Worm (Caenorhabditis elegans) whole organism, young adult: ENCODE data around the gene gpa-10.

Source experiments
- B0019.2 ChIP-seq: fragments of 200-800 bp; sonication (Bioruptor generic); conservative IDR thresholded peaks from 2 replicates; pipeline ENCODE4 v1.3.6; 2022; ENCODE audit warnings: missing genetic modification reagents, missing genetic modification characterization, missing compliant biosample characterization
- F57A8.1 ChIP-seq: fragments of 200-800 bp; sonication (Bioruptor generic); optimal IDR thresholded peaks from 2 replicates; lab custom pipeline; 2018; ENCODE audit warnings: mild to moderate bottlenecking, missing genetic modification characterization, moderate library complexity, missing compliant biosample characterization
- F57C9.4 ChIP-seq: sonication (generic microtip); optimal IDR thresholded peaks from 2 replicates; lab custom pipeline; 2017; ENCODE audit warnings: mild to moderate bottlenecking, missing genetic modification characterization, missing compliant biosample characterization
- K11D2.4 ChIP-seq: fragments of 200-800 bp; sonication (Bioruptor generic); IDR thresholded peaks from 2 replicates; pipeline ENCODE4 v1.3.6; 2022; ENCODE audit warnings: missing genetic modification reagents, missing genetic modification characterization, missing compliant biosample characterization
- K12H6.12 ChIP-seq: fragments of 200-800 bp; sonication (Bioruptor generic); optimal IDR thresholded peaks from 2 replicates; lab custom pipeline; 2018; ENCODE audit warnings: mild to moderate bottlenecking, missing genetic modification characterization, missing compliant biosample characterization
- Y53F4B.3 ChIP-seq: fragments of 200-800 bp; sonication (Bioruptor generic); IDR thresholded peaks from 2 replicates; pipeline ENCODE4 v1.3.6; 2022; ENCODE audit warnings: missing genetic modification reagents, missing genetic modification characterization, missing compliant biosample characterization
- Y79H2A.3 ChIP-seq: fragments of 200-800 bp; sonication (Bioruptor generic); conservative IDR thresholded peaks from 2 replicates; pipeline ENCODE4 v1.3.6; 2022; ENCODE audit warnings: missing genetic modification reagents, missing genetic modification characterization, missing compliant biosample characterization
- atf-7 ChIP-seq: sonication (generic microtip); optimal IDR thresholded peaks from 2 replicates; lab custom pipeline; 2017; ENCODE audit warnings: mild to moderate bottlenecking, missing genetic modification characterization, missing compliant biosample characterization
- athp-1 ChIP-seq: sonication (generic microtip); optimal IDR thresholded peaks from 2 replicates; lab custom pipeline; 2017; ENCODE audit warnings: mild to moderate bottlenecking, missing genetic modification characterization, missing compliant biosample characterization
- cebp-1 ChIP-seq, 2 experiments: fragments of 200-800 bp in 1 of 2; sonication (Bioruptor generic) in 1 of 2; sonication (generic microtip) in 1 of 2; IDR thresholded peaks in 1 of 2; optimal IDR thresholded peaks in 1 of 2; 2 replicates each; pipeline versions ENCODE4 v1.3.6 to Lab custom; 2017 to 2022; ENCODE audit warnings: missing compliant biosample characterization in 2 of 2, missing genetic modification characterization in 2 of 2, mild to moderate bottlenecking in 1 of 2, missing genetic modification reagents in 1 of 2, moderate library complexity in 1 of 2
- ceh-91 ChIP-seq: fragments of 200-800 bp; sonication (Bioruptor generic); IDR thresholded peaks from 2 replicates; pipeline ENCODE4 v1.3.6; 2022; ENCODE audit warnings: missing genetic modification reagents, missing genetic modification characterization, missing compliant biosample characterization
- dox-1 ChIP-seq: fragments of 200-800 bp; sonication (Bioruptor generic); IDR thresholded peaks from 2 replicates; pipeline ENCODE4 v1.3.6; 2022; ENCODE audit warnings: missing genetic modification reagents, missing genetic modification characterization, missing compliant biosample characterization
- ekl-4 ChIP-seq: fragments of 200-800 bp; sonication (Bioruptor generic); IDR thresholded peaks from 2 replicates; pipeline ENCODE4 v1.3.6; 2022; ENCODE audit warnings: missing genetic modification reagents, missing genetic modification characterization, missing compliant biosample characterization
- ets-4 ChIP-seq: fragments of 200-800 bp; sonication (Bioruptor generic); optimal IDR thresholded peaks from 2 replicates; lab custom pipeline; 2018; ENCODE audit warnings: mild to moderate bottlenecking, missing genetic modification characterization, missing compliant biosample characterization
- gei-17 ChIP-seq: fragments of 200-800 bp; sonication (Bioruptor generic); optimal IDR thresholded peaks from 2 replicates; lab custom pipeline; 2018; ENCODE audit warnings: mild to moderate bottlenecking, missing genetic modification characterization, missing compliant biosample characterization
- hlh-26 ChIP-seq: fragments of 200-800 bp; sonication (Bioruptor generic); conservative IDR thresholded peaks from 2 replicates; pipeline ENCODE4 v1.3.6; 2022; ENCODE audit warnings: missing genetic modification reagents, missing genetic modification characterization, missing compliant biosample characterization
- hmg-20 ChIP-seq: fragments of 200-800 bp; sonication (Bioruptor generic); IDR thresholded peaks from 2 replicates; pipeline ENCODE4 v1.3.6; 2022; ENCODE audit warnings: missing genetic modification reagents, missing genetic modification characterization, missing compliant biosample characterization
- lag-1 ChIP-seq: fragments of 200-800 bp; sonication (Bioruptor generic); IDR thresholded peaks from 2 replicates; pipeline ENCODE4 v1.3.6; 2022; ENCODE audit warnings: missing genetic modification reagents, missing genetic modification characterization, missing compliant biosample characterization
- let-526 ChIP-seq: fragments of 200-800 bp; sonication (Bioruptor generic); IDR thresholded peaks from 2 replicates; pipeline ENCODE4 v1.3.6; 2022; ENCODE audit warnings: missing genetic modification reagents, missing genetic modification characterization, missing compliant biosample characterization
- lir-1 ChIP-seq: fragments of 200-800 bp; sonication (Bioruptor generic); conservative IDR thresholded peaks from 2 replicates; pipeline ENCODE4 v1.3.6; 2022; ENCODE audit warnings: missing genetic modification reagents, missing genetic modification characterization, missing compliant biosample characterization
- madf-10 ChIP-seq: sonication (generic microtip); optimal IDR thresholded peaks from 2 replicates; lab custom pipeline; 2016; ENCODE audit warnings: mild to moderate bottlenecking, missing genetic modification characterization, missing compliant biosample characterization
- madf-3 ChIP-seq: fragments of 200-800 bp; sonication (Bioruptor generic); IDR thresholded peaks from 2 replicates; pipeline ENCODE4 v1.3.6; 2022; ENCODE audit warnings: missing genetic modification reagents, missing genetic modification characterization, missing compliant biosample characterization
- madf-8 ChIP-seq: fragments of 200-800 bp; sonication (Bioruptor generic); conservative IDR thresholded peaks from 2 replicates; pipeline ENCODE4 v1.3.6; 2022; ENCODE audit warnings: missing genetic modification reagents, missing genetic modification characterization, missing compliant biosample characterization
- nhr-179 ChIP-seq: sonication (generic microtip); optimal IDR thresholded peaks from 2 replicates; lab custom pipeline; 2016; ENCODE audit warnings: mild to moderate bottlenecking, missing genetic modification characterization, missing compliant biosample characterization
- nhr-80 ChIP-seq: sonication (generic microtip); optimal IDR thresholded peaks from 2 replicates; lab custom pipeline; 2016; ENCODE audit warnings: missing genetic modification characterization, missing compliant biosample characterization
- rec-8 ChIP-seq, 2 experiments: sonication (generic microtip); optimal IDR thresholded peaks; 2 replicates each; lab custom pipeline; 2016; ENCODE audit warnings: mild to moderate bottlenecking in 2 of 2, missing genetic modification characterization in 2 of 2, missing genetic modification reagents in 2 of 2, missing genotype in 2 of 2, missing biosample characterization in 1 of 2, missing compliant biosample characterization in 1 of 2, moderate library complexity in 1 of 2
- sea-2 ChIP-seq: fragments of 200-800 bp; sonication (Bioruptor generic); IDR thresholded peaks from 2 replicates; pipeline ENCODE4 v1.3.6; 2022; ENCODE audit warnings: missing genetic modification characterization, missing compliant biosample characterization
- snpc-3.4 ChIP-seq: sonication (generic microtip); optimal IDR thresholded peaks from 2 replicates; lab custom pipeline; 2017; ENCODE audit warnings: missing genetic modification characterization, mild to moderate bottlenecking, missing compliant biosample characterization, antibody characterized with exemption, moderate library complexity, missing genotype, missing genetic modification reagents
- somi-1 ChIP-seq: fragments of 200-800 bp; sonication (Bioruptor generic); optimal IDR thresholded peaks from 2 replicates; lab custom pipeline; 2018; ENCODE audit warnings: mild to moderate bottlenecking, missing genetic modification characterization, missing compliant biosample characterization
- tbp1 ChIP-seq: fragments of 200-800 bp; sonication (Bioruptor generic); optimal IDR thresholded peaks from 2 replicates; lab custom pipeline; 2018; ENCODE audit warnings: mild to moderate bottlenecking, missing genetic modification characterization, missing compliant biosample characterization
- unc-130 ChIP-seq: sonication (generic microtip); optimal IDR thresholded peaks from 2 replicates; lab custom pipeline; 2016; ENCODE audit warnings: missing genetic modification reagents, missing genetic modification characterization, missing compliant biosample characterization
- xnd-1 ChIP-seq: sonication (generic microtip); optimal IDR thresholded peaks from 2 replicates; lab custom pipeline; 2016; ENCODE audit warnings: missing genotype, missing genetic modification reagents, missing genetic modification characterization, missing compliant biosample characterization
- ztf-18 ChIP-seq: sonication (generic microtip); optimal IDR thresholded peaks from 2 replicates; lab custom pipeline; 2016; ENCODE audit warnings: missing genotype, mild to moderate bottlenecking, missing genetic modification characterization, missing compliant biosample characterization
- ztf-22 ChIP-seq: fragments of 200-800 bp; sonication (Bioruptor generic); optimal IDR thresholded peaks from 2 replicates; lab custom pipeline; 2018; ENCODE audit warnings: mild to moderate bottlenecking, missing genetic modification characterization, moderate library complexity, missing compliant biosample characterization
- ztf-26 ChIP-seq: sonication (generic microtip); optimal IDR thresholded peaks from 2 replicates; lab custom pipeline; 2017; ENCODE audit warnings: missing genetic modification characterization, missing compliant biosample characterization
- ztf-28 ChIP-seq: fragments of 200-800 bp; sonication (Bioruptor generic); IDR thresholded peaks from 2 replicates; pipeline ENCODE4 v1.3.6; 2022; ENCODE audit warnings: missing genetic modification reagents, missing genetic modification characterization, missing compliant biosample characterization
- ztf-3 ChIP-seq: fragments of 200-800 bp; sonication (Bioruptor generic); optimal IDR thresholded peaks from 2 replicates; lab custom pipeline; 2018; ENCODE audit warnings: mild to moderate bottlenecking, missing genetic modification characterization, missing compliant biosample characterization

The gpa-10 gene

DNA sequence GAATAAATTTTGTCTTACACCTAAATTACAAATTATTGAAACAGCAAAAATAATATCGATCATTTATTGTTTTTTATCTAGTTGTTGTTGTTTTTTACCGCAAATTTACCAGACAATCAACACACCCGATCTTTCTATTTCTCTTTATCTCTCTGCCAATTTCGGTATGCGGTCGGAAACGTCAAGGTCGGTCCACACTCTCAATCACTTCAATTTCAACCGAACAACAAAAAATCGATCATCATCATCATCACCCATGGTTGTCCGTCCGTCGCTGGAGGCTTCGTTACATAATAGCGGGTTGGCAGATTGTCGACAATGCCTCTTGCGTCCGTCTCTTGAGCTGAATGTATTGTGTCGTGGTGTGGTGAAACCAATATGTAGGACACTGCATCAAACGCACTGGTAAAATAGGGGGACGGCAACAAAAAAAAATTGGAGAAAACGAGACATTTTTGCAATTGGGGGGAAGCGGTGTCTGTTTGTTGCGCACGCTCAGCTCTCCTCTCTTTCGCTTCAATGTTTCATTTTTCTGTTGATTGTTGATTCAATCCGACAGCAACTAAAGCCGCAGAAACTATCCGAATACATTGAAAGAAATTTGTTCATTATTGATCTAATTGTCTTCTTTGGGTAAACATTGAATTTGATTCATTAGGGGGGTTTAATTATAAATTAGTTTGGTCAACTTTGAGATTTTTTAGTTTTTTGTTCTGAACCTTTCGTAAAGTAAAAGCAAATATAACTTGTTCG is 22.3 kb upstream of the gpa-10 start:
- TF ChIP-seq cebp-1 (GFP tag; IDR thresholded peaks at IDR 0.05; lab: Robert Waterston, UW) (no peak), cebp-1 (tag; optimal IDR thresholded peaks at IDR 0.05; lab: Kevin White, UChicago) (peak; percentile 17), sea-2 (no peak)

DNA sequence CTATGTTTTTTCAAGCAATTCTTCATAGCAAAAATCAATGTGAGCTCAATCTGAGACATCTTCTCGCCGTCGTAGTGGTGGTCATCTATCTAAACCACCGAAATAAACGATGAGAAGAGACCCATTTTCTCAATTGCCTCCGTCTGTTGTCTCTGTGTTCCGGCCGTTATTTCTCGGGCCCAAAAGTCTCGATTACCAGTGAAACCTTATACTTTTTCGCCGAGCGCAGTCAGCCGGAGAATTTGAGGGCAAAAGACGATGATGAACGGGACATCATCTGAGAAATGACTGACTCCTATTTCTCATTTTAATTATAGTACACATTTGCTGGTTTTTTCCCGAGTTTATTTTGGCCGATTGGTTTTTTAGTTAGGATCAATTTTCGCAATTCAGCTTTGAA is 21.2 kb upstream of the gpa-10 start:
- TF ChIP-seq madf-8 (GFP tag; lab: Robert Waterston, UW) (no peak), ztf-26 (tag; lab: Kevin White, UChicago) (no peak), ets-4 (GFP tag; lab: Kevin White, UChicago) (no peak), unc-130 (GFP tag; lab: Kevin White, UChicago) (no peak), xnd-1 (tag; lab: Kevin White, UChicago) (no peak), Y79H2A.3 (GFP tag; lab: Robert Waterston, UW) (no peak), madf-3 (GFP tag; lab: Robert Waterston, UW) (no peak), gei-17 (no peak), let-526 (GFP tag; lab: Robert Waterston, UW) (no peak), hmg-20 (GFP tag; lab: Robert Waterston, UW) (no peak), Y53F4B.3 (GFP tag; lab: Robert Waterston, UW) (no peak), K12H6.12 (tag; lab: Kevin White, UChicago) (no peak), lag-1 (no peak), nhr-80 (no peak), nhr-179 (tag; lab: Kevin White, UChicago) (no peak), B0019.2 (GFP tag; lab: Robert Waterston, UW) (no peak), ztf-18 (tag; lab: Kevin White, UChicago) (no peak), K11D2.4 (GFP tag; lab: Robert Waterston, UW) (no peak), ztf-22 (GFP tag; lab: Kevin White, UChicago) (no peak), ekl-4 (no peak)

DNA sequence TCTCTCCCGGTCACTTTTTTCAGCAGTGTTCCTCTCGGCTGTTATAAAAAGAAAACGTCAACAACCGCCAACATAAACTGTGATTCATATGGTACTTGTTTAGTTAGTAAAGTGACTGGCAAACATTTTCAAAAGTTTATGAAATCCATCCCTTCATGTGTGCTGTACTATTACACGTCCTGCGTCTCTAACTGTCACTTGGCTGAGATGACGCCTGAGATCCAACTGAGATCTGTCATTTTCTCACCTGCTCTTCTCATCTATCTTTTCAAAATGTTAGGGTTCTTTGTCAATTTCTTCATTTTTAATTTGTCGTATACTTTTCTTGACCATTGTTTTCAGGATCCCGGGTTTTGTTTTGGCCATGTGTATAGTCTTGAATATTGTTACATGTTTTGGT is 20.1 kb upstream of the gpa-10 start:
- TF ChIP-seq lir-1 (no peak), somi-1 (no peak), madf-10 (tag; lab: Kevin White, UChicago) (no peak)

DNA sequence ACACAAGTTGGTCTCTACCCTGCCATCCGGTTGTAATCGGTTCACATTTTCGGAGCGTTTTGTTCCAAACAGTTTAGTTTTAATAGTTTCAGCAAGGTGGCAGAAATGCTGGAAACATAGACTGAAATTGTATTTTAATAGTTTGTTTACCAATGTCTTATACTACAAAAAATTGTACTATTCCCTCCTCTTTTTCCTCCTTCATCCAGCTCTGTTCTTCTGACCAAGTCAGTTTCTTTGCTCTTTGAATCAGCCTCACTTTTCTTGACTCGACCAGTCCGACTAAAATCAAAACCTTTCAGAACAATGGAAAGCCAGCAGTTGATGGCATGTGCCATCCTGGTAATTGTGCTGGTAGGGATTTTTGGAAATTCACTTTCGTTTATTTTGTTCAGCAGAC is 15.4 kb upstream of the gpa-10 start, which contains the start of gene frpr-18:
Gene frpr-18 (plus strand): TSS at position 301 of the 400 bp plus-strand sequence.
- TF ChIP-seq ceh-91 (GFP tag; lab: Robert Waterston, UW) (no peak), ztf-3 (GFP tag; lab: Kevin White, UChicago) (no peak), madf-10 (tag; lab: Kevin White, UChicago) (no peak), tbp1 (GFP tag; lab: Kevin White, UChicago) (no peak), B0019.2 (GFP tag; lab: Robert Waterston, UW) (no peak), atf-7 (tag; lab: Kevin White, UChicago) (no peak), lag-1 (no peak), F57C9.4 (no peak), ztf-28 (GFP tag; lab: Robert Waterston, UW) (no peak), F57A8.1 (GFP tag; lab: Kevin White, UChicago) (no peak), hlh-26 (GFP tag; lab: Robert Waterston, UW) (no peak), nhr-179 (tag; lab: Kevin White, UChicago) (no peak), dox-1 (GFP tag; lab: Robert Waterston, UW) (no peak), snpc-3.4 (tag; lab: Kevin White, UChicago) (no peak), rec-8 (tag; optimal IDR thresholded peaks at IDR 0.05; lab: Kevin White, UChicago) (no peak), ekl-4 (no peak), athp-1 (tag; lab: Kevin White, UChicago) (no peak), xnd-1 (tag; lab: Kevin White, UChicago) (no peak)
